Fruit fly (Drosophila melanogaster) whole organism, embryonic: ENCODE results near the gene yellow-e2.
A peak's percentile ranks its signal among the peaks of the same experiment; 100 is the strongest.

Source experiments
- Atf3 ChIP-seq: fragments of 200-800 bp; sonication (Bioruptor generic); optimal IDR thresholded peaks from 3 replicates; lab custom pipeline; 2016; ENCODE audit warnings: missing biosample characterization, missing genetic modification characterization
- Atf6 ChIP-seq: fragments of 200-800 bp; sonication (Bioruptor generic); IDR thresholded peaks from 2 replicates; pipeline ENCODE4 v1.3.6; 2022; ENCODE audit warnings: missing biosample characterization, missing genetic modification characterization
- BEAF-32 ChIP-seq: fragments of 200-800 bp; sonication (Bioruptor generic); optimal IDR thresholded peaks from 3 replicates; lab custom pipeline; 2017; ENCODE audit warnings: missing biosample characterization, missing genetic modification characterization, mild to moderate bottlenecking, moderate library complexity, missing genetic modification reagents
- CG10431 ChIP-seq: fragments of 200-800 bp; sonication (Bioruptor generic); optimal IDR thresholded peaks from 3 replicates; lab custom pipeline; 2018; ENCODE audit warnings: missing biosample characterization, mild to moderate bottlenecking, missing genetic modification characterization
- CG11085 ChIP-seq: fragments of 200-800 bp; sonication (Bioruptor generic); IDR thresholded peaks from 2 replicates; pipeline ENCODE4 v1.3.6; 2022; ENCODE audit warnings: missing biosample characterization, missing genetic modification characterization
- CG12155 ChIP-seq: fragments of 200-800 bp; sonication (Bioruptor generic); optimal IDR thresholded peaks from 3 replicates; lab custom pipeline; 2016; ENCODE audit warnings: missing biosample characterization, missing genetic modification characterization
- CG12219 ChIP-seq: fragments of 200-800 bp; sonication (Bioruptor generic); optimal IDR thresholded peaks from 3 replicates; lab custom pipeline; 2018; ENCODE audit warnings: missing biosample characterization, mild to moderate bottlenecking, missing genetic modification characterization
- CG12299 ChIP-seq: fragments of 200-800 bp; sonication (Bioruptor generic); optimal IDR thresholded peaks from 2 replicates; lab custom pipeline; 2018; ENCODE audit warnings: missing biosample characterization, mild to moderate bottlenecking, missing genetic modification characterization
- CG12769 ChIP-seq: fragments of 200-800 bp; sonication (Bioruptor generic); optimal IDR thresholded peaks from 2 replicates; lab custom pipeline; 2019; ENCODE audit warnings: missing biosample characterization, mild to moderate bottlenecking, missing genetic modification characterization, moderate library complexity
- CG13296 ChIP-seq: fragments of 200-800 bp; sonication (Bioruptor generic); optimal IDR thresholded peaks from 3 replicates; lab custom pipeline; 2018; ENCODE audit warnings: missing biosample characterization, mild to moderate bottlenecking, missing genetic modification characterization
- CG14050 ChIP-seq: fragments of 200-800 bp; sonication (Bioruptor generic); IDR thresholded peaks from 3 replicates; pipeline ENCODE4 v1.3.6; 2022; ENCODE audit warnings: missing biosample characterization, missing genetic modification characterization
- CG14860 ChIP-seq: fragments of 200-800 bp; sonication (Bioruptor generic); IDR thresholded peaks from 3 replicates; pipeline ENCODE4 v1.3.6; 2022; ENCODE audit warnings: missing biosample characterization, missing genetic modification characterization; ENCODE audit not compliant: partially characterized antibody
- CG15073 ChIP-seq: fragments of 200-800 bp; sonication (Bioruptor generic); optimal IDR thresholded peaks from 2 replicates; lab custom pipeline; 2016; ENCODE audit warnings: missing biosample characterization, missing genetic modification characterization
- CG15601 ChIP-seq: fragments of 200-800 bp; sonication (Bioruptor generic); optimal IDR thresholded peaks from 3 replicates; lab custom pipeline; 2019; ENCODE audit warnings: missing biosample characterization, mild to moderate bottlenecking, missing genetic modification characterization, moderate library complexity
- CG17568 ChIP-seq: fragments of 200-800 bp; sonication (Bioruptor generic); optimal IDR thresholded peaks from 2 replicates; lab custom pipeline; 2018; ENCODE audit warnings: missing biosample characterization, mild to moderate bottlenecking, missing genetic modification characterization, moderate library complexity
- CG18619 ChIP-seq: fragments of 200-800 bp; sonication (Bioruptor generic); optimal IDR thresholded peaks from 3 replicates; lab custom pipeline; 2017; ENCODE audit warnings: missing biosample characterization, mild to moderate bottlenecking, missing genetic modification characterization
- CG2678 ChIP-seq: fragments of 200-800 bp; sonication (Bioruptor generic); optimal IDR thresholded peaks from 3 replicates; lab custom pipeline; 2019; ENCODE audit warnings: missing biosample characterization, mild to moderate bottlenecking, missing genetic modification characterization, moderate library complexity
- CG2889 ChIP-seq: fragments of 200-800 bp; sonication (Bioruptor generic); IDR thresholded peaks from 3 replicates; pipeline ENCODE4 v1.3.6; 2022; ENCODE audit warnings: missing biosample characterization, missing genetic modification characterization
- CG34422 ChIP-seq: fragments of 200-800 bp; sonication (Bioruptor generic); IDR thresholded peaks from 3 replicates; pipeline ENCODE4 v1.3.6; 2022; ENCODE audit warnings: missing biosample characterization, missing genetic modification characterization
- CG6791 ChIP-seq: fragments of 200-800 bp; sonication (Bioruptor generic); IDR thresholded peaks from 3 replicates; pipeline ENCODE4 v1.3.6; 2022; ENCODE audit warnings: missing biosample characterization, missing genetic modification characterization; ENCODE audit not compliant: partially characterized antibody
- CG7556 ChIP-seq: fragments of 200-800 bp; sonication (Bioruptor generic); optimal IDR thresholded peaks from 2 replicates; lab custom pipeline; 2017; ENCODE audit warnings: missing biosample characterization, mild to moderate bottlenecking, missing genetic modification characterization
- CG8765 ChIP-seq: fragments of 200-800 bp; sonication (Bioruptor generic); IDR thresholded peaks from 2 replicates; pipeline ENCODE4 v1.3.6; 2022; ENCODE audit warnings: missing biosample characterization, missing genetic modification characterization
- CG8924 ChIP-seq: fragments of 200-800 bp; optimal IDR thresholded peaks from 3 replicates; lab custom pipeline; 2019; ENCODE audit warnings: missing biosample characterization, mild to moderate bottlenecking, missing genetic modification characterization, moderate library complexity
- CG9797 ChIP-seq: fragments of 200-800 bp; sonication (Bioruptor generic); optimal IDR thresholded peaks from 3 replicates; lab custom pipeline; 2018; ENCODE audit warnings: missing biosample characterization, mild to moderate bottlenecking, missing genetic modification characterization
- CrebB ChIP-seq: fragments of 200-800 bp; sonication (Bioruptor generic); optimal IDR thresholded peaks from 3 replicates; lab custom pipeline; 2018; ENCODE audit warnings: missing biosample characterization, mild to moderate bottlenecking, missing genetic modification characterization
- D19A ChIP-seq: fragments of 200-800 bp; optimal IDR thresholded peaks from 3 replicates; lab custom pipeline; 2019; ENCODE audit warnings: missing biosample characterization, mild to moderate bottlenecking, missing genetic modification characterization, moderate library complexity
- Dad ChIP-seq: fragments of 200-800 bp; sonication (Bioruptor generic); optimal IDR thresholded peaks from 3 replicates; lab custom pipeline; 2016; ENCODE audit warnings: missing biosample characterization, missing genetic modification characterization
- Eip74EF ChIP-seq, 2 experiments: fragments of 200-800 bp in 1 of 2; fragments of >200 bp in 1 of 2; sonication (Bioruptor generic) in 1 of 2; optimal IDR thresholded peaks; 2 replicates each; lab custom pipeline; 2017 to 2019; ENCODE audit warnings: missing biosample characterization in 2 of 2, missing genetic modification characterization in 2 of 2, mild to moderate bottlenecking in 1 of 2, moderate library complexity in 1 of 2
- Hey ChIP-seq: fragments of 200-800 bp; sonication (Bioruptor generic); optimal IDR thresholded peaks from 3 replicates; lab custom pipeline; 2018; ENCODE audit warnings: missing biosample characterization, mild to moderate bottlenecking, missing genetic modification characterization
- Hr51 ChIP-seq, 2 experiments: fragments of 200-800 bp; sonication (Bioruptor generic); optimal IDR thresholded peaks; 2 replicates in 1 of 2; 3 replicates in 1 of 2; lab custom pipeline; 2016 to 2018; ENCODE audit warnings: missing biosample characterization in 2 of 2, missing genetic modification characterization in 2 of 2, mild to moderate bottlenecking in 1 of 2, moderate library complexity in 1 of 2
- Lhr ChIP-seq: fragments of 200-800 bp; sonication (Bioruptor generic); optimal IDR thresholded peaks from 3 replicates; lab custom pipeline; 2017; ENCODE audit warnings: mild to moderate bottlenecking, missing biosample characterization, missing genetic modification reagents, missing genetic modification characterization
- Lpt ChIP-seq: fragments of >200 bp; optimal IDR thresholded peaks from 2 replicates; lab custom pipeline; 2018; ENCODE audit warnings: missing biosample characterization, missing genetic modification characterization
- Med ChIP-seq: fragments of 200-800 bp; sonication (Bioruptor generic); peaks from one replicate; lab custom pipeline; 2016; ENCODE audit warnings: missing biosample characterization, missing genetic modification characterization, mild to moderate bottlenecking, inconsistent platforms, moderate library complexity
- Mrtf ChIP-seq: fragments of 200-800 bp; sonication (Bioruptor generic); IDR thresholded peaks from 3 replicates; pipeline ENCODE4 v1.3.6; 2022; ENCODE audit warnings: missing biosample characterization, missing genetic modification characterization
- NC2β ChIP-seq: fragments of 200-800 bp; sonication (Bioruptor generic); optimal IDR thresholded peaks from 2 replicates; lab custom pipeline; 2016; ENCODE audit warnings: missing biosample characterization, missing genetic modification characterization
- Poxn ChIP-seq: fragments of 200-800 bp; sonication (Bioruptor generic); IDR thresholded peaks from 2 replicates; pipeline ENCODE4 v1.3.6; 2022; ENCODE audit warnings: missing biosample characterization, missing genetic modification characterization
- Rfx ChIP-seq: fragments of 200-800 bp; sonication (Bioruptor generic); IDR thresholded peaks from 2 replicates; pipeline ENCODE4 v1.3.6; 2022; ENCODE audit warnings: missing biosample characterization, missing genetic modification characterization
- Taf1 ChIP-seq: fragments of 200-800 bp; sonication (Bioruptor generic); IDR thresholded peaks from 2 replicates; pipeline ENCODE4 v1.3.6; 2022; ENCODE audit warnings: missing biosample characterization, missing genetic modification characterization
- ato ChIP-seq: fragments of 200-800 bp; sonication (Bioruptor generic); IDR thresholded peaks from 2 replicates; pipeline ENCODE4 v1.3.6; 2022; ENCODE audit warnings: missing biosample characterization, missing genetic modification characterization; ENCODE audit not compliant: partially characterized antibody
- dmrt99B ChIP-seq: fragments of 200-800 bp; sonication (Bioruptor generic); optimal IDR thresholded peaks from 2 replicates; lab custom pipeline; 2018; ENCODE audit warnings: missing biosample characterization, mild to moderate bottlenecking, missing genetic modification characterization, moderate library complexity
- fd102C ChIP-seq: fragments of 200-800 bp; sonication (Bioruptor generic); optimal IDR thresholded peaks from 2 replicates; lab custom pipeline; 2018; ENCODE audit warnings: missing biosample characterization, mild to moderate bottlenecking, missing genetic modification characterization, moderate library complexity
- klu ChIP-seq: fragments of 200-800 bp; sonication (Bioruptor generic); IDR thresholded peaks from 2 replicates; pipeline ENCODE4 v1.3.6; 2022; ENCODE audit warnings: missing biosample characterization, missing genetic modification characterization
- nmo ChIP-seq: fragments of 200-800 bp; sonication (Bioruptor generic); optimal IDR thresholded peaks from 2 replicates; lab custom pipeline; 2018; ENCODE audit warnings: missing biosample characterization, mild to moderate bottlenecking, missing genetic modification characterization, moderate library complexity
- run ChIP-seq: fragments of 200-800 bp; sonication (Bioruptor generic); optimal IDR thresholded peaks from 3 replicates; lab custom pipeline; 2018; ENCODE audit warnings: missing biosample characterization, mild to moderate bottlenecking, missing genetic modification characterization
- sd ChIP-seq: fragments of 200-800 bp; sonication (Bioruptor generic); optimal IDR thresholded peaks from 3 replicates; lab custom pipeline; 2018; ENCODE audit warnings: missing biosample characterization, mild to moderate bottlenecking, missing genetic modification characterization, moderate library complexity
- sima ChIP-seq: fragments of 200-800 bp; sonication (Bioruptor generic); optimal IDR thresholded peaks from 2 replicates; lab custom pipeline; 2016; ENCODE audit warnings: missing biosample characterization, missing genetic modification characterization
- sisA ChIP-seq: fragments of 200-800 bp; sonication (Bioruptor generic); IDR thresholded peaks from 2 replicates; pipeline ENCODE4 v1.3.6; 2022; ENCODE audit warnings: missing biosample characterization, missing genetic modification characterization
- stc ChIP-seq: fragments of 200-800 bp; sonication (Bioruptor generic); IDR thresholded peaks from 2 replicates; pipeline ENCODE4 v1.3.6; 2022; ENCODE audit warnings: missing biosample characterization, missing genetic modification characterization
- trem ChIP-seq: fragments of 200-800 bp; optimal IDR thresholded peaks from 3 replicates; lab custom pipeline; 2019; ENCODE audit warnings: missing biosample characterization, mild to moderate bottlenecking, missing genetic modification characterization, moderate library complexity
- twi ChIP-seq: fragments of 200-800 bp; optimal IDR thresholded peaks from 2 replicates; lab custom pipeline; 2019; ENCODE audit warnings: missing biosample characterization, mild to moderate bottlenecking, missing genetic modification characterization, moderate library complexity

Gene yellow-e2

dm6 chr3R:13433623-13434022 lies 26.8 kb upstream of the yellow-e2 start (continued):
- TF ChIP-seq ato (no peak), CG12155 (GFP tag; lab: Kevin White, UChicago) (peak; percentile 65), CG2678 (tag; lab: Kevin White, UChicago) (peak; percentile 92), CG2889 (GFP tag; lab: Robert Waterston, UW) (peak; percentile 77; the same call in 2 of the 3 replicates), Hr51 (GFP tag; optimal IDR thresholded peaks at IDR 0.05; lab: Kevin White, UChicago) (peak; percentile 10 to 95), Poxn (GFP tag; lab: Robert Waterston, UW) (no peak), fd102C (GFP tag; lab: Kevin White, UChicago) (no peak), CG18619 (GFP tag; lab: Kevin White, UChicago) (peak; percentile 81), CG12769 (tag; lab: Kevin White, UChicago) (peak; percentile 82), CG12299 (peak; percentile 88), CG15601 (tag; lab: Kevin White, UChicago) (peak; percentile 85), CG11085 (GFP tag; lab: Robert Waterston, UW) (no peak), sisA (GFP tag; lab: Robert Waterston, UW) (no peak), CG7556 (GFP tag; lab: Kevin White, UChicago) (peak; percentile 84), CG8924 (tag; lab: Kevin White, UChicago) (peak; percentile 89), Eip74EF (GFP tag; optimal IDR thresholded peaks at IDR 0.05; lab: Kevin White, UChicago) (peak in 1 of 2 experiments; percentile 65), CG6791 (GFP tag; lab: Robert Waterston, UW) (no peak), CG9797 (GFP tag; lab: Kevin White, UChicago) (no peak), Taf1 (GFP tag; lab: Robert Waterston, UW) (peak; percentile 40), CG17568 (peak; percentile 97), CG12219 (peak; percentile 93), Atf6 (GFP tag; lab: Robert Waterston, UW) (peak; percentile 85), D19A (tag; lab: Kevin White, UChicago) (peak; percentile 78), Hey (tag; lab: Kevin White, UChicago) (no peak), trem (tag; lab: Kevin White, UChicago) (peak; percentile 74), CG14860 (GFP tag; lab: Robert Waterston, UW) (no peak), Atf3 (no peak), Lpt (GFP tag; lab: Kevin White, UChicago) (no peak), CrebB (tag; lab: Kevin White, UChicago) (peak; percentile 80), nmo (peak; percentile 70), NC2β (peak; percentile 3), klu (peak; percentile 35; the same call in 1 of the 2 replicates), Med (GFP tag; lab: Kevin White, UChicago) (peak; percentile 80), stc (peak; percentile 81), CG34422 (GFP tag; lab: Robert Waterston, UW) (peak; percentile 57; the same call in 1 of the 3 replicates), CG10431 (peak; percentile 67), Rfx (GFP tag; lab: Robert Waterston, UW) (peak; percentile 75), CG8765 (GFP tag; lab: Robert Waterston, UW) (no peak), CG13296 (GFP tag; lab: Kevin White, UChicago) (peak; percentile 88), run (peak; percentile 72), sima (GFP tag; lab: Kevin White, UChicago) (no peak), Dad (no peak), CG14050 (GFP tag; lab: Robert Waterston, UW) (peak; percentile 85), CG15073 (GFP tag; lab: Kevin White, UChicago) (no peak), Mrtf (GFP tag; lab: Robert Waterston, UW) (no peak), BEAF-32 (GFP tag; lab: Kevin White, UChicago) (no peak), Lhr (GFP tag; lab: Kevin White, UChicago) (peak; percentile 53), twi (tag; lab: Kevin White, UChicago) (peak; percentile 75), dmrt99B (tag; lab: Kevin White, UChicago) (peak; percentile 73), sd (tag; lab: Kevin White, UChicago) (peak; percentile 55)
